Worm (Caenorhabditis elegans): ENCODE measurements around the gene srh-23.

DNA sequence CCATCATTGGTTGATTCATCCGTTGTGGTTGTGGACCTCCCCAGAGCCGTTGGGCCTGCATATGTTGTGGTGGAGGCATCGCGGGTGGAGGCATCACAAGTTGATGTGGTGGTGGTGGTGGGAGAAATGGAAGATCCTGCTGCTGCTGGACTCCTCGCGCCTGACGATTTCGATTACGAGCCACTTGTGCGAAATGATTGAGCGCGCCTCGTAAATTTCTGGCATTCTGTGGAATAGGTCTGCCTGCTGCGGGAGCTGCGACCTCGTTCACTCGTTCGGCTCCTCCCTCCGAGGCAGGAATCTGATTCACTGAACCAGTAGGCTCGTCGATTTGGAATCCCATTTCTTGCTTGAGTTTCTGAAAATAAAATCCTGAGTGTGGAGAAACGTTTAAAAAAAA is 39.8 kb downstream of the srh-23 start:
- TF ChIP-seq R02D3.7 (tag; optimal IDR thresholded peaks at IDR 0.05) (no peak), unc-62 (GFP tag; optimal IDR thresholded peaks at IDR 0.05) (no peak), nhr-76 (tag; optimal IDR thresholded peaks at IDR 0.05) (no peak), nhr-11 (tag; optimal IDR thresholded peaks at IDR 0.05) (no peak), sea-2 (GFP tag; optimal IDR thresholded peaks at IDR 0.05) (no peak), fos-1 (tag; optimal IDR thresholded peaks at IDR 0.05) (no peak), egl-5 (tag; optimal IDR thresholded peaks at IDR 0.05) (no peak), nhr-23 (tag; optimal IDR thresholded peaks at IDR 0.05) (no peak)
